Fruit fly (Drosophila melanogaster): ENCODE data around the gene CG11722.

CG11722 gene

dm6 chr3R:10089171-10089664 is 43.9 kb upstream of the CG11722 start (continued):
- TF ChIP-seq scrt (GFP tag; optimal IDR thresholded peaks at IDR 0.05) (peak; percentile 70), eve (GFP tag; optimal IDR thresholded peaks at IDR 0.05) (no peak), CG30020 (tag; optimal IDR thresholded peaks at IDR 0.05) (no peak), sug (tag; optimal IDR thresholded peaks at IDR 0.05) (no peak), Mes4 (GFP tag; optimal IDR thresholded peaks at IDR 0.05) (no peak), ssp (GFP tag; IDR thresholded peaks at IDR 0.05) (no peak), Taf1 (GFP tag; IDR thresholded peaks at IDR 0.05) (no peak), CG1647 (GFP tag; optimal IDR thresholded peaks at IDR 0.05) (no peak), ato (GFP tag; IDR thresholded peaks at IDR 0.05; ENCODE audit: partially characterized antibody) (no peak), otp (GFP tag; IDR thresholded peaks at IDR 0.05) (no peak), lab (GFP tag; optimal IDR thresholded peaks at IDR 0.05) (no peak), pan (optimal IDR thresholded peaks at IDR 0.05) (no peak), pan (GFP tag; optimal IDR thresholded peaks at IDR 0.05 in 1 of 2, IDR thresholded peaks at IDR 0.05 in 1 of 2) (no peak), CG17612 (GFP tag; IDR thresholded peaks at IDR 0.05) (no peak), CG12219 (GFP tag; optimal IDR thresholded peaks at IDR 0.05) (no peak), luna (GFP tag; optimal IDR thresholded peaks at IDR 0.05) (no peak), ind (GFP tag; optimal IDR thresholded peaks at IDR 0.05) (no peak), Antp (GFP tag; optimal IDR thresholded peaks at IDR 0.05) (no peak), CG14667 (GFP tag; IDR thresholded peaks at IDR 0.05) (no peak), CG6765 (GFP tag; optimal IDR thresholded peaks at IDR 0.05) (no peak), sima (GFP tag; optimal IDR thresholded peaks at IDR 0.05) (no peak), CG3407 (GFP tag; optimal IDR thresholded peaks at IDR 0.05) (no peak), CG30431 (GFP tag; optimal IDR thresholded peaks at IDR 0.05) (no peak), z (GFP tag; IDR thresholded peaks at IDR 0.05) (no peak), CG10431 (GFP tag; optimal IDR thresholded peaks at IDR 0.05) (no peak), kay (GFP tag; optimal IDR thresholded peaks at IDR 0.05) (no peak), maf-S (GFP tag; optimal IDR thresholded peaks at IDR 0.05) (no peak), Mad (GFP tag; optimal IDR thresholded peaks at IDR 0.05) (no peak), Rx (GFP tag; IDR thresholded peaks at IDR 0.05) (no peak), gcm2 (GFP tag; optimal IDR thresholded peaks at IDR 0.05) (no peak), CG34224 (GFP tag; IDR thresholded peaks at IDR 0.05; ENCODE audit: partially characterized antibody) (peak; percentile 65; the same call in 2 of the 3 replicates), ken (GFP tag; IDR thresholded peaks at IDR 0.05) (no peak), HLH3B (GFP tag; IDR thresholded peaks at IDR 0.05) (no peak), Adf1 (GFP tag; IDR thresholded peaks at IDR 0.05) (peak; percentile 99), CG4854 (GFP tag; optimal IDR thresholded peaks at IDR 0.05) (no peak), pzg (GFP tag; optimal IDR thresholded peaks at IDR 0.05) (no peak), CG2678 (tag; optimal IDR thresholded peaks at IDR 0.05) (no peak), Doc3 (GFP tag; IDR thresholded peaks at IDR 0.05; ENCODE audit: partially characterized antibody) (0 out of 3 replicates have a peak, but pooled peaks have one; percentile 13), CG14965 (GFP tag; optimal IDR thresholded peaks at IDR 0.05; ENCODE audit: borderline replicate concordance) (no peak), CG11085 (GFP tag; IDR thresholded peaks at IDR 0.05) (no peak), CG11560 (tag; IDR thresholded peaks at IDR 0.05) (no peak), CG18619 (GFP tag; optimal IDR thresholded peaks at IDR 0.05) (no peak), Rfx (GFP tag; IDR thresholded peaks at IDR 0.05) (no peak), CG2116 (GFP tag; optimal IDR thresholded peaks at IDR 0.05) (no peak), CG14014 (GFP tag; IDR thresholded peaks at IDR 0.05) (no peak), CG10274 (GFP tag; optimal IDR thresholded peaks at IDR 0.05) (no peak), ems (GFP tag; optimal IDR thresholded peaks at IDR 0.05) (no peak), C15 (GFP tag; IDR thresholded peaks at IDR 0.05) (no peak), CG4360 (GFP tag; IDR thresholded peaks at IDR 0.05) (no peak), Sin3A (optimal IDR thresholded peaks at IDR 0.05) (no peak), crc (GFP tag; optimal IDR thresholded peaks at IDR 0.05) (no peak), CG15073 (GFP tag; optimal IDR thresholded peaks at IDR 0.05) (no peak), dan (GFP tag; IDR thresholded peaks at IDR 0.05) (no peak)

Data from whole organism, embryonic.